Fruit fly (Drosophila melanogaster): ENCODE results near the gene CG8117.

CG8117 gene

dm6 chrX:15643922-15644321 is at the start of gene CG8117:
Gene CG8117, plus strand, starts transcription at chrX:15644222.
- TF ChIP-seq insv (optimal IDR thresholded peaks at IDR 0.05): no peak

DNA sequence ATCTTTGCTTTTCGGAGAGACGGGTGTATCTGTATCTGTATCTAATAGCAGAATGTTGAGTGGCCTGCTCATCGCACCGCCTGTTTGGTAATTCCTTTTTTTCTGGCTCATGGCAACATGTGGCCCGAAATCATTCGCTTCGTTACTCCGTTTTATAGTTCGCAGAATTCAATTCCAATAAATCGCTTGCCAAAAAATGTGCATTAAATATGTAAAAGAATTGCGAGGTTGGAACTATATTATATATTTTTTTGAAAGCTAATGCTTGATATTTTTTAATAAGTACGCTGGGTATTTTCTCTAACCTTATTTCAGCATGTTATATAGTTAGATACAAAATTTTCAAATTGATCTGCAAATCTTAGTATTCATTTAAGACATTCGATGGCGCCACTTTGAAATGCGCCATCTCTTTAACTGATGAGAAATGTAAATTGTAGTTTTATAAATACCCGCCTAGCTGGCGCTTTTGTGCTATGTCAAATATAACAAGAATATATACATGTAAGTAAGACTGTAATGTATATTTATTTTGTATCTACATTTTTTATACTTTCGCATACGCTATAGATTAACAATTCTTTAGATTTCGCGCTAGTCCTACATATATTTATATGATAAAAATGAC is 49.7 kb upstream of the CG8117 start:
- TF ChIP-seq Sin3A (optimal IDR thresholded peaks at IDR 0.05): no peak
- no peak for TF ChIP-seq insv (optimal IDR thresholded peaks at IDR 0.05)
- no peak for TF ChIP-seq h (optimal IDR thresholded peaks at IDR 0.05)
- no peak for TF ChIP-seq Myc (optimal IDR thresholded peaks at IDR 0.05)
- TF ChIP-seq psq (optimal IDR thresholded peaks at IDR 0.05): no peak
- no peak for TF ChIP-seq ttk (optimal IDR thresholded peaks at IDR 0.05)

DNA sequence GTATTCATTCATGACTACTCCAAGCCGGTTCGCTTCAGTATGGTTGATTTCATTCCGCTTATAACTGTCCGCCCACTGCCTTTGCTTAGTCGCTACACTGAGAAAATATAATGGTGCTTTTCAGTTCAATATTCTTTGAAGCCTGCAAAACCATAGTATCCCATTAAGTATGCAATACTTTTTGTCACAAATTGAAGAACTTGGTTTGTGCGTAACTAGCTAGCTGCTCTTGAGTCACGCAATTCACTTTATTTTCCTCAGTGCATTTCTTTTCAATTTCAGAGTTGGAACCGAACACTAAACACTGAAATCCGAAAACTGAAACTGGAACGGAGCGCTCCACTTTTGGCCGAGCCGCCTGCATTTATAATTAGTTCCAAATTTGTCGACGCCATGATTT is 44.3 kb upstream of the CG8117 start:
- no peak for TF ChIP-seq Sin3A (optimal IDR thresholded peaks at IDR 0.05)
- no peak for TF ChIP-seq psq (optimal IDR thresholded peaks at IDR 0.05)
- TF ChIP-seq insv (optimal IDR thresholded peaks at IDR 0.05): no peak
- TF ChIP-seq Myc (optimal IDR thresholded peaks at IDR 0.05): no peak
- TF ChIP-seq ttk (optimal IDR thresholded peaks at IDR 0.05): no peak
- TF ChIP-seq h (optimal IDR thresholded peaks at IDR 0.05): no peak

DNA sequence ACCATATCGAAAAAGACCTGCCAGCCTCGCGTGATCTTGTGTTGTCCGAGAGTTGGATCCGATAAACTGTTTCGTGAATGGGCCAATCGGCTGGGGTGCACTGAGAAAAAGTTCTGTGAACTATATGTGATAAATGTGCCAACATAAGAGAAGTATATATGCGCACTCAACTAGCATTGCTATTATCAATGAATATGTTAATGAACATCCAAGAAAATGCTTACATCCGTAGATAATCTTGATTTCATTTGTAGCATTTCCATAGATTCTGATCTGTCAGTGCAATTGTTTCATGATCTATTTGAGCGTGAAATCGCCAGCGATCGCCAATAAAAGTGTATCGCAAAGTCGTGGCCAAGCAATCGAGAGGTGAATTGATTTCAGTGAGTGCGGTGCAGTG is 42.7 kb upstream of the CG8117 start:
- TF ChIP-seq Sin3A (optimal IDR thresholded peaks at IDR 0.05): no peak
- TF ChIP-seq h (optimal IDR thresholded peaks at IDR 0.05): no peak
- no peak for TF ChIP-seq insv (optimal IDR thresholded peaks at IDR 0.05)
- TF ChIP-seq Myc (optimal IDR thresholded peaks at IDR 0.05): no peak
- TF ChIP-seq ttk (optimal IDR thresholded peaks at IDR 0.05): no peak
- TF ChIP-seq psq (optimal IDR thresholded peaks at IDR 0.05): no peak

DNA sequence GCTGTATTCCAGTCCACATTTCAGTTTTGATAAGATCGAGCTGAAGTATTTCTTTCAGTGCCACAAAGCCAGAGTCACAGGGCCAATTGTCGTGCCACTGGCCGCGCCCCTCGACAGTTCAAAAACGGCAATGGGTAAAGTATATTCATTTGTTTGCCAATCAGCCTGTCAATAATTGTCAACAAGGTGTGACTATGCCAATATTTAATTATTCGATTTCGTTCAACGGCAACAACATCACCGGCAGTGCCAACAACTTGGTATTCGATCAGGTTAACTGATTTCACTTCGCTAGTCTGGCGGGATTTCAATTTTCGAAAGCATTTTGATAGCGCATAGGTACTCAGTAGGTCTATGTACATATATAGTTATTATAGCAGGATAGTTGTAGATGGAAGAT is 41.6 kb upstream of the CG8117 start:
- TF ChIP-seq Myc (optimal IDR thresholded peaks at IDR 0.05): no peak
- TF ChIP-seq insv (optimal IDR thresholded peaks at IDR 0.05): no peak
- TF ChIP-seq ttk (optimal IDR thresholded peaks at IDR 0.05): no peak
- no peak for TF ChIP-seq psq (optimal IDR thresholded peaks at IDR 0.05)
- no peak for TF ChIP-seq Sin3A (optimal IDR thresholded peaks at IDR 0.05)
- no peak for TF ChIP-seq h (optimal IDR thresholded peaks at IDR 0.05)

- TF ChIP-seq Sin3A (optimal IDR thresholded peaks at IDR 0.05) (no peak), psq (optimal IDR thresholded peaks at IDR 0.05) (no peak), h (optimal IDR thresholded peaks at IDR 0.05) (no peak), ttk (optimal IDR thresholded peaks at IDR 0.05) (no peak), Myc (optimal IDR thresholded peaks at IDR 0.05) (no peak), insv (optimal IDR thresholded peaks at IDR 0.05) (no peak)
Measured at dm6 chrX:15608751-15609345, 35.2 kb upstream of the CG8117 start.

- no peak for TF ChIP-seq insv (optimal IDR thresholded peaks at IDR 0.05)
- no peak for TF ChIP-seq ttk (optimal IDR thresholded peaks at IDR 0.05)
- TF ChIP-seq h (optimal IDR thresholded peaks at IDR 0.05): no peak
- no peak for TF ChIP-seq Myc (optimal IDR thresholded peaks at IDR 0.05)
- TF ChIP-seq psq (optimal IDR thresholded peaks at IDR 0.05): no peak
- no peak for TF ChIP-seq Sin3A (optimal IDR thresholded peaks at IDR 0.05)
Measured at dm6 chrX:15609351-15609750, 34.7 kb upstream of the CG8117 start.

- TF ChIP-seq ttk (optimal IDR thresholded peaks at IDR 0.05) (no peak), h (optimal IDR thresholded peaks at IDR 0.05) (no peak), Sin3A (optimal IDR thresholded peaks at IDR 0.05) (no peak), insv (optimal IDR thresholded peaks at IDR 0.05) (no peak), Myc (optimal IDR thresholded peaks at IDR 0.05) (no peak), psq (optimal IDR thresholded peaks at IDR 0.05) (no peak)
Measured at dm6 chrX:15610173-15610572, 33.8 kb upstream of the CG8117 start.

- no peak for TF ChIP-seq h (optimal IDR thresholded peaks at IDR 0.05)
- no peak for TF ChIP-seq Myc (optimal IDR thresholded peaks at IDR 0.05)
- TF ChIP-seq psq (optimal IDR thresholded peaks at IDR 0.05): no peak
- TF ChIP-seq insv (optimal IDR thresholded peaks at IDR 0.05): no peak
- TF ChIP-seq ttk (optimal IDR thresholded peaks at IDR 0.05): no peak
- no peak for TF ChIP-seq Sin3A (optimal IDR thresholded peaks at IDR 0.05)
Measured at dm6 chrX:15610957-15611356, 33.1 kb upstream of the CG8117 start.

- no peak for TF ChIP-seq Sin3A (optimal IDR thresholded peaks at IDR 0.05)
- no peak for TF ChIP-seq insv (optimal IDR thresholded peaks at IDR 0.05)
- no peak for TF ChIP-seq h (optimal IDR thresholded peaks at IDR 0.05)
Measured at dm6 chrX:15611795-15612194, 32.2 kb upstream of the CG8117 start.

dm6 chrX:15615426-15615825 is 28.6 kb upstream of the CG8117 start:
- TF ChIP-seq h (optimal IDR thresholded peaks at IDR 0.05) (no peak), Sin3A (optimal IDR thresholded peaks at IDR 0.05) (no peak), insv (optimal IDR thresholded peaks at IDR 0.05) (no peak), ttk (optimal IDR thresholded peaks at IDR 0.05) (no peak), psq (optimal IDR thresholded peaks at IDR 0.05) (no peak), Myc (optimal IDR thresholded peaks at IDR 0.05) (no peak)

DNA sequence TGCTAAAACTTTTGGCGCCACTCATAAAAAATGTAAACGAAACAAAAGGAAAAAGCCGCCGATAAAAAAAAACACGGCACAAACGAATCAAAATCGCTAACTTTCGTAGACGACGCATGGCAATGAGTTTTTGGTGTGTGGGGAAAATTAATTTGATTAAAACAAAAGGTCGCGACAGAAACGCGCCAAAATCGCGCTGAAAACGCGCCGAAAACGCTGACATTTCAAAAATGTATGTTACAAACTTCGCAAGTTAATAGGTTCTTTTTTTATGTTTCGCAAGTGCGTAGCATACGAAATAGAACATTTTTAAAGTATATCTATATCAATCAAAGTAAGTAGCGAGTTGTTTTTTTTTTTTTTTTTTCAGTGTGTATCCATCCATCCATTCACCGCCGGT is 28.0 kb upstream of the CG8117 start:
- TF ChIP-seq Sin3A (optimal IDR thresholded peaks at IDR 0.05): no peak
- no peak for TF ChIP-seq ttk (optimal IDR thresholded peaks at IDR 0.05)
- TF ChIP-seq Myc (optimal IDR thresholded peaks at IDR 0.05): no peak
- TF ChIP-seq h (optimal IDR thresholded peaks at IDR 0.05): no peak
- TF ChIP-seq insv (optimal IDR thresholded peaks at IDR 0.05): no peak
- TF ChIP-seq psq (optimal IDR thresholded peaks at IDR 0.05): no peak

DNA sequence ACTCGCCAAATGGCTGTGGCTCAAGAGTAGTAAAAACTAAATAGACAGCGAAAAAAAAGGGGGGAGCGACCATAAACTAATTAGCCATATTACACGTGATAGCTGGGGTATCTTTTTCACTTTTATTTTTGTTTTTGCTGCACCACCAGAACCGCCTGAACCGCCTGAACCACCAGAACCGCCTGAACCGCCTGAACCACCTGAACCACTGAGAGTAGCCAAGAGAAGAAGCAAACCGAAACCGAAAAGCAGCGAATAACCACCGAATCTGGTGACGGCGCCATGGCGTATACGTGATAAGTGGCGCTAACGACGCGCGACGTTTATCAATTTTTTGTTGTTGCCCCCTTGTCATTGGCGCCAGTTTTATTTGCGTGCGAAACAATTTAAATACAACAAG is 27.5 kb upstream of the CG8117 start:
- TF ChIP-seq ttk (optimal IDR thresholded peaks at IDR 0.05): no peak
- no peak for TF ChIP-seq Myc (optimal IDR thresholded peaks at IDR 0.05)
- no peak for TF ChIP-seq insv (optimal IDR thresholded peaks at IDR 0.05)
- TF ChIP-seq psq (optimal IDR thresholded peaks at IDR 0.05): no peak
- TF ChIP-seq h (optimal IDR thresholded peaks at IDR 0.05): no peak
- no peak for TF ChIP-seq Sin3A (optimal IDR thresholded peaks at IDR 0.05)

Measured in Kc167 (cell line).